Worm (Caenorhabditis elegans): Measurements from ENCODE around the gene ttbk-4.

DNA sequence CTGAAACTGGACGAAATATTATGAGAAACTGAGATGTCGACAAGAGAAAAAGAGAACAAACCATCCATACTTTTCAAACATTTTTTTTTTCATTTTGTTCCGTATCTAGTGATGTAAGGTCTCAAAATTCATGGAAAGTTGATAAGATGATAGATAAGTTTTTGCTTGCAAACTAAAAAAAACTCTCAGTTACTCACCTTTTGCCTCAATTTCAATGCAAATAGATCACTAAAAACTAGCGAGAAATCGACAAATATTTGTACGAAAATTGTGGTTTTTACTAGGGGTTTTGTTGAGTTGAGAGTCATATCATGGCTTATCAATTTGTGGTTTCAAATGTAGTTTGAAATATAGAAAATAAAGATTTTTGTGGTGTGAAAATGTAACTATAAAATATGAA lies 14.1 kb downstream of the ttbk-4 start:
- TF ChIP-seq ztf-29 (GFP tag; IDR thresholded peaks at IDR 0.05) (no peak), tab-1 (GFP tag; IDR thresholded peaks at IDR 0.05) (no peak), flt-1 (GFP tag; IDR thresholded peaks at IDR 0.05) (no peak), T22C8.4 (GFP tag; IDR thresholded peaks at IDR 0.05) (no peak), klf-2 (GFP tag; conservative IDR thresholded peaks at IDR 0.05) (no peak), ztf-23 (GFP tag; IDR thresholded peaks at IDR 0.05) (no peak), cog-1 (tag; optimal IDR thresholded peaks at IDR 0.05) (no peak), ref-1 (GFP tag; conservative IDR thresholded peaks at IDR 0.05) (no peak), med-1 (GFP tag; optimal IDR thresholded peaks at IDR 0.05; ENCODE audit: insufficient read depth) (no peak)

Data from whole organism, midembryonic.